ENCODE assay signal across 6 fruit fly cellular contexts in genomic region chr3R:23889922-23890321, dm6.
TF ChIP-seq lines count a peak whose summit lies in the region.

Gene Pli, minus strand, starts transcription at chr3R:23890052.

- peak; percentile 59 to 63 for TF ChIP-seq CTCF in S2 (optimal IDR thresholded peaks at IDR 0.05; lab: Kevin White, UChicago)
- peak; percentile 56 for TF ChIP-seq CTCF in whole organism, embryonic (GFP tag; optimal IDR thresholded peaks at IDR 0.05; lab: Kevin White, UChicago)

TF ChIP-seq in whole organism, adult, 20 proteins besides CTCF, POLR2A, EP300 and RAD21:
- TF ChIP-seq Clk (GFP tag; optimal IDR thresholded peaks at IDR 0.05; lab: Kevin White, UChicago), result no peak
- TF ChIP-seq pad (GFP tag; optimal IDR thresholded peaks at IDR 0.05; lab: Kevin White, UChicago), result peak; percentile 4
- no peak for TF ChIP-seq CG12768 (GFP tag; optimal IDR thresholded peaks at IDR 0.05; lab: Kevin White, UChicago)
- peak; percentile 5 for TF ChIP-seq CG11617 (GFP tag; optimal IDR thresholded peaks at IDR 0.05; lab: Kevin White, UChicago)
- TF ChIP-seq tj (GFP tag; optimal IDR thresholded peaks at IDR 0.05; lab: Kevin White, UChicago), result peak; percentile 50
- TF ChIP-seq Hr96 (GFP tag; optimal IDR thresholded peaks at IDR 0.05; lab: Kevin White, UChicago), result no peak
- TF ChIP-seq CG14711 (tag; optimal IDR thresholded peaks at IDR 0.05; lab: Kevin White, UChicago), result peak; percentile 20
- TF ChIP-seq CG7101 (tag; optimal IDR thresholded peaks at IDR 0.05; lab: Kevin White, UChicago), result peak; percentile 57
- TF ChIP-seq bab1 (GFP tag; optimal IDR thresholded peaks at IDR 0.05; lab: Kevin White, UChicago), result peak; percentile 55
- no peak for TF ChIP-seq toe (GFP tag; optimal IDR thresholded peaks at IDR 0.05; lab: Kevin White, UChicago)
- peak; percentile 8 for TF ChIP-seq CG1620 (GFP tag; optimal IDR thresholded peaks at IDR 0.05; lab: Kevin White, UChicago)
- peak; percentile 35 for TF ChIP-seq Mnt (GFP tag; optimal IDR thresholded peaks at IDR 0.05; lab: Kevin White, UChicago)
TF ChIP-seq in whole organism, adult: peak in this region for 8.

TF ChIP-seq in whole organism, embryonic, 481 proteins besides CTCF, POLR2A, EP300 and RAD21 (continues in another document):
- TF ChIP-seq E2f2 (GFP tag; IDR thresholded peaks at IDR 0.05; lab: Robert Waterston, UW), result no peak
- peak; percentile 81 for TF ChIP-seq Lhr (GFP tag; optimal IDR thresholded peaks at IDR 0.05; lab: Kevin White, UChicago)
- TF ChIP-seq Atf-2 (GFP tag; optimal IDR thresholded peaks at IDR 0.05; lab: Kevin White, UChicago), result no peak
- TF ChIP-seq gcm (GFP tag; optimal IDR thresholded peaks at IDR 0.05; lab: Kevin White, UChicago), result peak; percentile 72
- TF ChIP-seq Nf-YC (tag; optimal IDR thresholded peaks at IDR 0.05; lab: Kevin White, UChicago), result peak; percentile 46
- peak; percentile 46 for TF ChIP-seq CG33213 (GFP tag; optimal IDR thresholded peaks at IDR 0.05; lab: Kevin White, UChicago)
- TF ChIP-seq Camta (GFP tag; optimal IDR thresholded peaks at IDR 0.05; lab: Kevin White, UChicago), result no peak
- TF ChIP-seq CG8290 (GFP tag; optimal IDR thresholded peaks at IDR 0.05; lab: Kevin White, UChicago), result no peak
- peak in 1 of 2 experiments; percentile 77 for TF ChIP-seq CG8290 (tag; optimal IDR thresholded peaks at IDR 0.05; lab: Kevin White, UChicago)
- TF ChIP-seq Sin3A (optimal IDR thresholded peaks at IDR 0.05; lab: Kevin White, UChicago), result peak; percentile 35
- TF ChIP-seq CG8359 (GFP tag; optimal IDR thresholded peaks at IDR 0.05; lab: Kevin White, UChicago; ENCODE audit: borderline replicate concordance), result peak; percentile 19
- peak; percentile 28 for TF ChIP-seq MESR4 (GFP tag; optimal IDR thresholded peaks at IDR 0.05; lab: Kevin White, UChicago)
- no peak for TF ChIP-seq CG6175 (GFP tag; IDR thresholded peaks at IDR 0.05; lab: Robert Waterston, UW)
- TF ChIP-seq CG9727 (GFP tag; optimal IDR thresholded peaks at IDR 0.05; lab: Kevin White, UChicago), result peak; percentile 3
- TF ChIP-seq CG15269 (tag; optimal IDR thresholded peaks at IDR 0.05; lab: Kevin White, UChicago), result no peak
- TF ChIP-seq NfI (GFP tag; optimal IDR thresholded peaks at IDR 0.05; lab: Kevin White, UChicago), result peak; percentile 2
- TF ChIP-seq CG3995 (GFP tag; optimal IDR thresholded peaks at IDR 0.05; lab: Kevin White, UChicago), result peak; percentile 85
- TF ChIP-seq Eip74EF (GFP tag; optimal IDR thresholded peaks at IDR 0.05; lab: Kevin White, UChicago), result peak in 1 of 2 experiments; percentile 40
- TF ChIP-seq CG13424 (tag; optimal IDR thresholded peaks at IDR 0.05; lab: Kevin White, UChicago), result no peak

TF ChIP-seq in whole organism, prepupa, 60 proteins besides CTCF, POLR2A, EP300 and RAD21 (continues in another document):
- no peak for TF ChIP-seq pdm3 (GFP tag; optimal IDR thresholded peaks at IDR 0.05; lab: Kevin White, UChicago)
- no peak for TF ChIP-seq Sox102F (GFP tag; optimal IDR thresholded peaks at IDR 0.05; lab: Kevin White, UChicago)
- no peak for TF ChIP-seq spab (GFP tag; optimal IDR thresholded peaks at IDR 0.05; lab: Kevin White, UChicago)
- no peak for TF ChIP-seq Ets21C (GFP tag; optimal IDR thresholded peaks at IDR 0.05; lab: Kevin White, UChicago)
- TF ChIP-seq Sox15 (GFP tag; optimal IDR thresholded peaks at IDR 0.05; lab: Kevin White, UChicago), result no peak
- TF ChIP-seq fd59A (GFP tag; optimal IDR thresholded peaks at IDR 0.05; lab: Kevin White, UChicago), result no peak
- TF ChIP-seq topi (GFP tag; optimal IDR thresholded peaks at IDR 0.05; lab: Kevin White, UChicago), result no peak
- TF ChIP-seq achi (GFP tag; optimal IDR thresholded peaks at IDR 0.05; lab: Kevin White, UChicago), result no peak
- TF ChIP-seq CG10631 (GFP tag; optimal IDR thresholded peaks at IDR 0.05; lab: Kevin White, UChicago), result no peak
- TF ChIP-seq Hr38 (GFP tag; optimal IDR thresholded peaks at IDR 0.05; lab: Kevin White, UChicago), result no peak
- no peak for TF ChIP-seq CG34406 (GFP tag; optimal IDR thresholded peaks at IDR 0.05; lab: Kevin White, UChicago)
- TF ChIP-seq CG6854 (GFP tag; optimal IDR thresholded peaks at IDR 0.05; lab: Kevin White, UChicago), result peak; percentile 57
- TF ChIP-seq CG8632 (GFP tag; optimal IDR thresholded peaks at IDR 0.05; lab: Kevin White, UChicago), result no peak
- TF ChIP-seq CG15336 (GFP tag; IDR thresholded peaks at IDR 0.05; lab: Robert Waterston, UW), result no peak
- TF ChIP-seq CG8119 (GFP tag; IDR thresholded peaks at IDR 0.05; lab: Robert Waterston, UW), result no peak
- no peak for TF ChIP-seq CG6163 (GFP tag; IDR thresholded peaks at IDR 0.05; lab: Robert Waterston, UW)
- no peak for TF ChIP-seq CG6792 (GFP tag; optimal IDR thresholded peaks at IDR 0.05; lab: Kevin White, UChicago)
- TF ChIP-seq Sox14 (GFP tag; optimal IDR thresholded peaks at IDR 0.05; lab: Kevin White, UChicago), result peak; percentile 68
- TF ChIP-seq CG4318 (GFP tag; optimal IDR thresholded peaks at IDR 0.05; lab: Kevin White, UChicago), result no peak
- no peak for TF ChIP-seq net (GFP tag; optimal IDR thresholded peaks at IDR 0.05; lab: Kevin White, UChicago)
- peak; percentile 78 for TF ChIP-seq fkh (GFP tag; optimal IDR thresholded peaks at IDR 0.05; lab: Kevin White, UChicago)
- peak; percentile 8 for TF ChIP-seq vri (GFP tag; optimal IDR thresholded peaks at IDR 0.05; lab: Kevin White, UChicago)

TF ChIP-seq in whole organism, pupa, 21 proteins besides CTCF, POLR2A, EP300 and RAD21:
- TF ChIP-seq rn (GFP tag; IDR thresholded peaks at IDR 0.05; lab: Robert Waterston, UW) (no peak), Snoo (tag; optimal IDR thresholded peaks at IDR 0.05; lab: Kevin White, UChicago) (no peak), CG14655 (GFP tag; optimal IDR thresholded peaks at IDR 0.05; lab: Kevin White, UChicago) (no peak), CG17806 (tag; optimal IDR thresholded peaks at IDR 0.05; lab: Kevin White, UChicago) (peak; percentile 5), D1 (tag; optimal IDR thresholded peaks at IDR 0.05; lab: Kevin White, UChicago) (no peak), fd96Ca (GFP tag; IDR thresholded peaks at IDR 0.05; lab: Robert Waterston, UW) (no peak), CG13204 (GFP tag; optimal IDR thresholded peaks at IDR 0.05; lab: Kevin White, UChicago) (no peak), CG34367 (tag; optimal IDR thresholded peaks at IDR 0.05; lab: Kevin White, UChicago) (no peak), Pif1B (GFP tag; optimal IDR thresholded peaks at IDR 0.05; lab: Kevin White, UChicago) (no peak), CG8301 (tag; optimal IDR thresholded peaks at IDR 0.05; lab: Kevin White, UChicago) (no peak), CG9948 (tag; optimal IDR thresholded peaks at IDR 0.05; lab: Kevin White, UChicago) (no peak), CG10348 (GFP tag; IDR thresholded peaks at IDR 0.05; lab: Robert Waterston, UW) (no peak), Pif1A (GFP tag; optimal IDR thresholded peaks at IDR 0.05; lab: Kevin White, UChicago) (no peak), CG32121 (GFP tag; IDR thresholded peaks at IDR 0.05; lab: Robert Waterston, UW) (no peak), CG8159 (tag; optimal IDR thresholded peaks at IDR 0.05; lab: Kevin White, UChicago) (peak; percentile 40), gl (tag; optimal IDR thresholded peaks at IDR 0.05; lab: Kevin White, UChicago) (no peak), EcR (GFP tag; optimal IDR thresholded peaks at IDR 0.05; lab: Kevin White, UChicago) (peak; percentile 24), CG12605 (GFP tag; IDR thresholded peaks at IDR 0.05; lab: Robert Waterston, UW) (no peak), Ets98B (GFP tag; IDR thresholded peaks at IDR 0.05; lab: Robert Waterston, UW) (no peak), CG4496 (GFP tag; IDR thresholded peaks at IDR 0.05; lab: Robert Waterston, UW) (no peak), CG15710 (tag; optimal IDR thresholded peaks at IDR 0.05; lab: Kevin White, UChicago) (peak; percentile 2)

TF ChIP-seq in whole organism, wandering third instar larva, 38 proteins besides CTCF, POLR2A, EP300 and RAD21 (continues in another document):
- TF ChIP-seq psq (GFP tag; optimal IDR thresholded peaks at IDR 0.05; lab: Kevin White, UChicago) (no peak), Vsx2 (GFP tag; optimal IDR thresholded peaks at IDR 0.05; lab: Kevin White, UChicago; ENCODE audit: partially characterized antibody) (no peak), dl (GFP tag; optimal IDR thresholded peaks at IDR 0.05; lab: Kevin White, UChicago; ENCODE audit: insufficient read depth in 1 of 2, partially characterized antibody in 2 of 2) (no peak), h (GFP tag; optimal IDR thresholded peaks at IDR 0.05; lab: Kevin White, UChicago) (peak; percentile 42), pan (optimal IDR thresholded peaks at IDR 0.05; lab: Kevin White, UChicago) (no peak), CG32264 (GFP tag; optimal IDR thresholded peaks at IDR 0.05; lab: Kevin White, UChicago) (no peak), ey (GFP tag; optimal IDR thresholded peaks at IDR 0.05; lab: Kevin White, UChicago) (no peak), Myc (optimal IDR thresholded peaks at IDR 0.05; lab: Kevin White, UChicago) (no peak), Jra (GFP tag; optimal IDR thresholded peaks at IDR 0.05; lab: Kevin White, UChicago) (peak; percentile 9), foxo (GFP tag; optimal IDR thresholded peaks at IDR 0.05; lab: Kevin White, UChicago) (no peak), tai (GFP tag; optimal IDR thresholded peaks at IDR 0.05; lab: Kevin White, UChicago) (no peak), N (GFP tag; optimal IDR thresholded peaks at IDR 0.05; lab: Kevin White, UChicago) (no peak), Sp1 (GFP tag; optimal IDR thresholded peaks at IDR 0.05; lab: Kevin White, UChicago) (peak; percentile 58), CrebA (GFP tag; optimal IDR thresholded peaks at IDR 0.05; lab: Kevin White, UChicago; ENCODE audit: borderline replicate concordance) (no peak), GATAd (GFP tag; optimal IDR thresholded peaks at IDR 0.05; lab: Kevin White, UChicago) (no peak), Hr83 (GFP tag; optimal IDR thresholded peaks at IDR 0.05; lab: Kevin White, UChicago; ENCODE audit: poor library complexity, severe bottlenecking) (peak; percentile 43), fru (GFP tag; optimal IDR thresholded peaks at IDR 0.05; lab: Kevin White, UChicago) (peak; percentile 58), Mio (GFP tag; optimal IDR thresholded peaks at IDR 0.05; lab: Kevin White, UChicago) (no peak), sage (GFP tag; optimal IDR thresholded peaks at IDR 0.05; lab: Kevin White, UChicago) (no peak), Rel (GFP tag; optimal IDR thresholded peaks at IDR 0.05; lab: Kevin White, UChicago) (no peak), Rel (tag; optimal IDR thresholded peaks at IDR 0.05; lab: Kevin White, UChicago) (peak; percentile 78), Hnf4 (GFP tag; optimal IDR thresholded peaks at IDR 0.05; lab: Kevin White, UChicago) (peak; percentile 8), Dfd (GFP tag; optimal IDR thresholded peaks at IDR 0.05; lab: Kevin White, UChicago) (no peak), sv (GFP tag; optimal IDR thresholded peaks at IDR 0.05; lab: Kevin White, UChicago) (no peak), HLH106 (tag; optimal IDR thresholded peaks at IDR 0.05; lab: Kevin White, UChicago) (peak; percentile 35), br (GFP tag; optimal IDR thresholded peaks at IDR 0.05; lab: Kevin White, UChicago) (no peak), woc (GFP tag; optimal IDR thresholded peaks at IDR 0.05; lab: Kevin White, UChicago) (no peak), dsf (GFP tag; optimal IDR thresholded peaks at IDR 0.05; lab: Kevin White, UChicago; ENCODE audit: borderline replicate concordance) (no peak)
